Worm (Caenorhabditis elegans): ENCODE measurements around the gene F44E2.7.

The F44E2.7 gene

DNA sequence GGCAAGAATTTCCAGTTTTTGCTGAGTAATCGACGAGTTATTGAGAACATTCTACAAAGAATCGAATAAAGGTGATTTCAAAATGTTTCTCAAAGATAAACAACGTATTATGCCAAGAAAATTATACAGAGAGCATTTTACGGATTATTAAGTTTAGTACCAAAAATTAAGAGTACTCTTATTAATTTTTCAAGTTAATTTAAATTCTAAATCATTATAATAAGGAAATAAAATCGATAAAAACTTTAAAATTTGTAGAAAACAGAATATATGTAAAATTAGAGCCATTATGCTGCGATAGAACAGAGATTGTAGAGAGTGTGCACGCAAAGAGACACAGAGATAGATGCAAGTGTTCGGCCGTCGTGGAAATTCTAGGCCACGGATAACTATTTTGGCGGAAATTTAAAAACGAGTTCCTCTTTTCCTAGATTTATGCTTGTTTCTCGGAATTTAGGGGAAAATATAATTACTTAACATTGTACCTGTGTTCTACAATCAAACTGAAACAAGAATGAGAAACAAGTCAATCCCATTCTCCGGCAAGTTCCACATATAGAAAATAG is 2.3 kb upstream of the F44E2.7 start, which contains the start of gene F44E2.9 (continued):
- TF ChIP-seq hlh-6 (tag; optimal IDR thresholded peaks at IDR 0.05) (no peak), ceh-2 (tag; optimal IDR thresholded peaks at IDR 0.05) (peak; percentile 77), ceh-31 (tag; optimal IDR thresholded peaks at IDR 0.05) (peak; percentile 86), fax-1 (tag; optimal IDR thresholded peaks at IDR 0.05) (peak; percentile 29), ztf-16 (tag; optimal IDR thresholded peaks at IDR 0.05) (no peak), hlh-15 (tag; optimal IDR thresholded peaks at IDR 0.05) (no peak), hlh-13 (GFP tag; optimal IDR thresholded peaks at IDR 0.05) (no peak), mec-3 (tag; optimal IDR thresholded peaks at IDR 0.05; ENCODE audit: borderline replicate concordance) (peak; percentile 70), pax-1 (tag; optimal IDR thresholded peaks at IDR 0.05) (no peak), Y22D7AL.16 (tag; optimal IDR thresholded peaks at IDR 0.05) (no peak), ceh-30 (tag; optimal IDR thresholded peaks at IDR 0.05) (no peak), sox-4 (tag; optimal IDR thresholded peaks at IDR 0.05) (no peak), madf-2 (tag; optimal IDR thresholded peaks at IDR 0.05) (no peak), pag-3 (tag; optimal IDR thresholded peaks at IDR 0.05; ENCODE audit: borderline replicate concordance) (no peak), T23F11.4 (GFP tag; optimal IDR thresholded peaks at IDR 0.05) (no peak), lim-6 (tag; optimal IDR thresholded peaks at IDR 0.05) (peak; percentile 21), unc-42 (tag; optimal IDR thresholded peaks at IDR 0.05) (peak; percentile 25), ref-2 (tag; optimal IDR thresholded peaks at IDR 0.05) (peak; percentile 51), npax-4 (tag; optimal IDR thresholded peaks at IDR 0.05) (no peak), lin-11 (tag; optimal IDR thresholded peaks at IDR 0.05) (no peak), nfya-1 (tag; optimal IDR thresholded peaks at IDR 0.05) (peak; percentile 22), unc-3 (GFP tag; conservative IDR thresholded peaks at IDR 0.05) (no peak), unc-3 (tag; optimal IDR thresholded peaks at IDR 0.05) (no peak), gmeb-2 (tag; optimal IDR thresholded peaks at IDR 0.05) (no peak), hlh-30 (tag; optimal IDR thresholded peaks at IDR 0.05; ENCODE audit: insufficient read depth) (peak; percentile 13), unc-55 (GFP tag; optimal IDR thresholded peaks at IDR 0.05) (no peak), hlh-8 (tag; optimal IDR thresholded peaks at IDR 0.05) (peak; percentile 59), ets-4 (tag; optimal IDR thresholded peaks at IDR 0.05) (peak; percentile 81), zip-5 (tag; optimal IDR thresholded peaks at IDR 0.05) (peak; percentile 66), unc-86 (tag; optimal IDR thresholded peaks at IDR 0.05) (no peak), ceh-6 (GFP tag; optimal IDR thresholded peaks at IDR 0.05) (no peak), fkh-6 (tag; optimal IDR thresholded peaks at IDR 0.05) (no peak), rnt-1 (tag; optimal IDR thresholded peaks at IDR 0.05) (peak; percentile 52), sox-2 (GFP tag; IDR thresholded peaks at IDR 0.05) (no peak), ceh-14 (tag; optimal IDR thresholded peaks at IDR 0.05) (peak; percentile 1)

ce11 chrIII:8849507-8849906 is 1.2 kb upstream of the F44E2.7 start, which contains the start of gene F44E2.8:
Gene F44E2.8 (minus strand): TSS chrIII:8849877.
- TF ChIP-seq eyg-1 (tag; optimal IDR thresholded peaks at IDR 0.05): no peak
- TF ChIP-seq fkh-6 (tag; optimal IDR thresholded peaks at IDR 0.05): no peak
- no peak for TF ChIP-seq ceh-6 (GFP tag; optimal IDR thresholded peaks at IDR 0.05)
- TF ChIP-seq dve-1 (tag; optimal IDR thresholded peaks at IDR 0.05): no peak
- TF ChIP-seq elt-2 (tag; optimal IDR thresholded peaks at IDR 0.05): no peak
- no peak for TF ChIP-seq unc-86 (tag; optimal IDR thresholded peaks at IDR 0.05)
- no peak for TF ChIP-seq ceh-14 (tag; optimal IDR thresholded peaks at IDR 0.05)

- peak; percentile 6 for TF ChIP-seq unc-55 (GFP tag; optimal IDR thresholded peaks at IDR 0.05)
- TF ChIP-seq nfya-1 (tag; optimal IDR thresholded peaks at IDR 0.05): peak; percentile 14
- no peak for TF ChIP-seq sdc-2 (tag; optimal IDR thresholded peaks at IDR 0.05)
These were observed 550 bp downstream of the F44E2.7 start for ce11 chrIII:8847722-8848121.
